Worm (Caenorhabditis elegans): ENCODE data around the gene pha-4.

DNA sequence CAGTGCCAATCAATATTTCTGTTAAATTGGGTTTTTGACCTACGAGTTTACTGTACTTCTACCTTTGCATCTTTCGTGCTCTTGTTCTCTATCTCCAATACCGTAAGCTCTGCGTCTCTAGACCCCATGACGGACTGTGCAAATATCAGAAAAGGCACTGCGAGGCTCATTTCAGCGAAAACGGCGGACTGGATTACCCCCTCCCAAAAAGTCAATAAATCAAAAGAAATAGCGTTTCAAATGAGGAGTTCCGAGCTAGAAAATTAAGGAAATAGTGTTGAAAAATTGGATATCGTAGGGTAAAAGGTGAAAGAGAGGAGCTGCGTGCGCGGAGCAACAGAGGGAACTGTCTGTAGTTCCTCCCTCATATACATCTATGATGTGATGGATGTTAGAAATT is 8.9 kb downstream of the pha-4 start:
- TF ChIP-seq hmbx-1 (tag; optimal IDR thresholded peaks at IDR 0.05), result no peak
- TF ChIP-seq ceh-13 (GFP tag; optimal IDR thresholded peaks at IDR 0.05), result no peak
- no peak for TF ChIP-seq flt-1 (GFP tag; IDR thresholded peaks at IDR 0.05)
- no peak for TF ChIP-seq pes-1 (GFP tag; IDR thresholded peaks at IDR 0.05)
- TF ChIP-seq B0310.2 (tag; optimal IDR thresholded peaks at IDR 0.05), result no peak
- no peak for TF ChIP-seq scrt-1 (GFP tag; IDR thresholded peaks at IDR 0.05)
- no peak for TF ChIP-seq ama-1 (optimal IDR thresholded peaks at IDR 0.05)
